Fruit fly (Drosophila melanogaster) whole organism, adult: ENCODE measurements around the gene nmo.

ENCODE experiments used
- CG11617 ChIP-seq: fragments of 200-800 bp; sonication (Bioruptor generic); optimal IDR thresholded peaks from 2 replicates; lab custom pipeline; 2017; ENCODE audit warnings: mild to moderate bottlenecking, missing biosample characterization, missing genetic modification reagents, missing genetic modification characterization
- CG12768 ChIP-seq: fragments of 200-800 bp; sonication (Bioruptor generic); optimal IDR thresholded peaks from 2 replicates; lab custom pipeline; 2017; ENCODE audit warnings: missing biosample characterization, missing genetic modification characterization, mild to moderate bottlenecking, moderate library complexity, missing genetic modification reagents
- CG14711 ChIP-seq: fragments of 200-800 bp; sonication (Bioruptor generic); optimal IDR thresholded peaks from 2 replicates; lab custom pipeline; 2018; ENCODE audit warnings: missing biosample characterization, mild to moderate bottlenecking, missing genetic modification characterization, moderate library complexity
- CG1620 ChIP-seq: fragments of 200-800 bp; sonication (Bioruptor generic); optimal IDR thresholded peaks from 2 replicates; lab custom pipeline; 2016; ENCODE audit warnings: missing biosample characterization, missing genetic modification characterization
- CG33017 ChIP-seq: fragments of 200-800 bp; sonication (Bioruptor generic); optimal IDR thresholded peaks from 2 replicates; lab custom pipeline; 2018; ENCODE audit warnings: missing biosample characterization, mild to moderate bottlenecking, missing genetic modification characterization, moderate library complexity
- CG5204 ChIP-seq: fragments of 200-800 bp; sonication (Bioruptor generic); optimal IDR thresholded peaks from 2 replicates; lab custom pipeline; 2016; ENCODE audit warnings: missing biosample characterization, missing genetic modification characterization
- CG7045 ChIP-seq: fragments of 200-800 bp; sonication (Bioruptor generic); optimal IDR thresholded peaks from 2 replicates; lab custom pipeline; 2017; ENCODE audit warnings: missing biosample characterization, mild to moderate bottlenecking, missing genetic modification characterization
- CG7101 ChIP-seq: fragments of 200-800 bp; sonication (Bioruptor generic); optimal IDR thresholded peaks from 2 replicates; lab custom pipeline; 2018; ENCODE audit warnings: missing biosample characterization, mild to moderate bottlenecking, missing genetic modification characterization, moderate library complexity
- Clk ChIP-seq: fragments of 200-800 bp; sonication (Bioruptor generic); optimal IDR thresholded peaks from 2 replicates; lab custom pipeline; 2017; ENCODE audit warnings: missing biosample characterization, missing genetic modification characterization
- Crg-1 ChIP-seq: fragments of 200-800 bp; sonication (Bioruptor generic); optimal IDR thresholded peaks from 2 replicates; lab custom pipeline; 2016; ENCODE audit warnings: missing biosample characterization, missing genetic modification characterization
- Hr96 ChIP-seq: fragments of 200-800 bp; sonication (Bioruptor generic); optimal IDR thresholded peaks from 2 replicates; lab custom pipeline; 2016; ENCODE audit warnings: missing biosample characterization, missing genetic modification characterization
- Mnt ChIP-seq: fragments of 200-800 bp; sonication (Bioruptor generic); optimal IDR thresholded peaks from 2 replicates; lab custom pipeline; 2016; ENCODE audit warnings: missing biosample characterization, mild to moderate bottlenecking, missing genetic modification characterization
- bab1 ChIP-seq: fragments of 200-800 bp; sonication (Bioruptor generic); optimal IDR thresholded peaks from 3 replicates; lab custom pipeline; 2019; ENCODE audit warnings: missing biosample characterization, mild to moderate bottlenecking, missing genetic modification characterization, moderate library complexity
- cic ChIP-seq: fragments of 200-800 bp; sonication (Bioruptor generic); optimal IDR thresholded peaks from 2 replicates; lab custom pipeline; 2017; ENCODE audit warnings: missing biosample characterization, mild to moderate bottlenecking, missing genetic modification characterization, moderate library complexity
- cnc ChIP-seq, 2 experiments: fragments of >200 bp; optimal IDR thresholded peaks; 2 replicates each; lab custom pipeline; 2017
- kay ChIP-seq: fragments of 200-800 bp; sonication (Bioruptor generic); peaks from one replicate; lab custom pipeline; 2016; ENCODE audit warnings: missing biosample characterization, missing genetic modification characterization, borderline replicate concordance
- ovo ChIP-seq: fragments of 200-800 bp; sonication (Bioruptor generic); optimal IDR thresholded peaks from 2 replicates; lab custom pipeline; 2016; ENCODE audit warnings: missing biosample characterization, missing genetic modification characterization
- pad ChIP-seq: fragments of 200-800 bp; sonication (Bioruptor generic); optimal IDR thresholded peaks from 3 replicates; lab custom pipeline; 2017; ENCODE audit warnings: missing biosample characterization, missing genetic modification characterization, mild to moderate bottlenecking, moderate library complexity, missing genetic modification reagents
- tj ChIP-seq: fragments of 200-800 bp; sonication (Bioruptor generic); optimal IDR thresholded peaks from 3 replicates; lab custom pipeline; 2017; ENCODE audit warnings: missing biosample characterization, mild to moderate bottlenecking, missing genetic modification characterization, moderate library complexity
- toe ChIP-seq: fragments of 200-800 bp; sonication (Bioruptor generic); optimal IDR thresholded peaks from 2 replicates; lab custom pipeline; 2016; ENCODE audit warnings: missing biosample characterization, missing genetic modification characterization

Gene nmo

dm6 chr3L:7984623-7985237 is 5.9 kb downstream of the nmo start:
- TF ChIP-seq bab1 (GFP tag; lab: Kevin White, UChicago): no peak
- TF ChIP-seq CG7101 (tag; lab: Kevin White, UChicago): no peak
- TF ChIP-seq CG1620 (GFP tag; lab: Kevin White, UChicago): no peak
- no peak for TF ChIP-seq ovo (GFP tag; lab: Kevin White, UChicago)
- TF ChIP-seq tj (GFP tag; lab: Kevin White, UChicago): no peak
- no peak for TF ChIP-seq Hr96 (GFP tag; lab: Kevin White, UChicago)
- no peak for TF ChIP-seq CG14711 (tag; lab: Kevin White, UChicago)
- TF ChIP-seq kay (GFP tag; lab: Kevin White, UChicago): no peak
- TF ChIP-seq Crg-1 (GFP tag; lab: Kevin White, UChicago): no peak
- no peak for TF ChIP-seq CG11617 (GFP tag; lab: Kevin White, UChicago)

DNA sequence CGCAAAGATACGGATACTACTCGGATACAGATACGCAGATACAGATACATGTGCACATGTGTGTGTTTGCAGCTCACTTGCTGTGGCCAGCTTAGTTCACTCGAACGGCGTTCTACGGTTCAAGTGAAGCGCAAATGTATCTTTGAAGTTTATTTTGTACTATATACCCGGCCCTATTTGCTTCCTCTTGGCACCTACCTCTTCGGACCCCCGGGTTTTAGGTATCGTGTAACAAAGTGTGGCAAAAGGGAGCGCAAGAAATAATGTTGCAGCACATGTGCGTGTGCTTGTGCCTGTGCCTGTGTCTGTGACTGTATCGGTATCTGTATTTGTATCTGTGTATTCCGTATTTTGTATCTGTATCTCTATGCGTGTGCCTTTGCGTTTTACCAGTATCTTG is 9.6 kb downstream of the nmo start:
- TF ChIP-seq CG7101 (tag; lab: Kevin White, UChicago) (no peak), ovo (GFP tag; lab: Kevin White, UChicago) (no peak), CG14711 (tag; lab: Kevin White, UChicago) (no peak), Crg-1 (GFP tag; lab: Kevin White, UChicago) (no peak), cic (GFP tag; lab: Kevin White, UChicago) (no peak), CG33017 (tag; lab: Kevin White, UChicago) (no peak), Clk (no peak), CG12768 (GFP tag; lab: Kevin White, UChicago) (no peak), CG1620 (GFP tag; lab: Kevin White, UChicago) (no peak), bab1 (GFP tag; lab: Kevin White, UChicago) (no peak), Mnt (GFP tag; lab: Kevin White, UChicago) (no peak), toe (GFP tag; lab: Kevin White, UChicago) (no peak), CG5204 (GFP tag; lab: Kevin White, UChicago) (no peak), cnc (optimal IDR thresholded peaks at IDR 0.05; lab: Kevin White, UChicago) (no peak)

DNA sequence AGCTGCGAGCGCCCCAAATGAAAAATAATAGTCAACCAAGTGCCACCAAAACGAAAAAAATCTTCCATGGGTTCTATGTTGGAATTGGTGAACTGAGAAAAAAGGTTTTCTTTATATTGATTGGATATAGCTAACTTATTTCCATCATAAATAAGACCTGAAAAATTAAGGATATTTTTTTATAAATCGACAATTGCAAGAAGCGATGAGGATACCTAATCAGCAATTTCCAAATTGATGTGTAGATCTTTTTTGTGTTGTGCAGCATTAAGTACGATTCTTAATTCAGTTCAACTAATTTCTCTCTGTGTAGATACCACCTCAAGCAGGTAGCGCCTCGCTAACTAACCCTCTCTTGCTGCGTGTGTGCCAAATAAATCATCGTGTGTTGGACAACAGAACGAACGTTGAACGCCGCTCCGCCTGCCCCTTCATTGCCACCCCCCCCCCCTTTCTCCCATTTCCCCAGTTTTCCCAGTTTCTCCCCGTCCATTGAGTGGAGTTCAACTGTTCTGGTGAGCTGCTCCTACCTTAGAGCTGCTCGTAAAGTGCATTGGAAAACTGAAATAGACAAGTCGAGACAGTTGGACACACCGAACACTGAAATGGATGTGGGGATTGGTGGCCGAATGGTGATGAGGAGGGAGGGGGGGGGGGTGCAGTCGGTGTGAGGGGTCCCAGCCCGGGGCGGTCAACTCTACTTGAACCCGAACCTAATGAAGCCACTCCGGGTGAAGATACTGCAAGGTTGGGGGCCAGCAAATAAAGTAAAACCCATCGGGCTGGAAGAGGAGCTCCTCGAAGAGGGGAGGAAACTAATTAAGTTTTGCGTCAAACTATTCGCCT is 10.2 kb downstream of the nmo start:
- no peak for TF ChIP-seq bab1 (GFP tag; lab: Kevin White, UChicago)
- no peak for TF ChIP-seq CG14711 (tag; lab: Kevin White, UChicago)
- no peak for TF ChIP-seq CG1620 (GFP tag; lab: Kevin White, UChicago)
- no peak for TF ChIP-seq cic (GFP tag; lab: Kevin White, UChicago)
- no peak for TF ChIP-seq Clk
- TF ChIP-seq CG5204 (GFP tag; lab: Kevin White, UChicago): no peak
- no peak for TF ChIP-seq tj (GFP tag; lab: Kevin White, UChicago)
- TF ChIP-seq CG7045: no peak
- no peak for TF ChIP-seq Crg-1 (GFP tag; lab: Kevin White, UChicago)
- no peak for TF ChIP-seq Hr96 (GFP tag; lab: Kevin White, UChicago)
- no peak for TF ChIP-seq kay (GFP tag; lab: Kevin White, UChicago)
- TF ChIP-seq CG12768 (GFP tag; lab: Kevin White, UChicago): no peak

DNA sequence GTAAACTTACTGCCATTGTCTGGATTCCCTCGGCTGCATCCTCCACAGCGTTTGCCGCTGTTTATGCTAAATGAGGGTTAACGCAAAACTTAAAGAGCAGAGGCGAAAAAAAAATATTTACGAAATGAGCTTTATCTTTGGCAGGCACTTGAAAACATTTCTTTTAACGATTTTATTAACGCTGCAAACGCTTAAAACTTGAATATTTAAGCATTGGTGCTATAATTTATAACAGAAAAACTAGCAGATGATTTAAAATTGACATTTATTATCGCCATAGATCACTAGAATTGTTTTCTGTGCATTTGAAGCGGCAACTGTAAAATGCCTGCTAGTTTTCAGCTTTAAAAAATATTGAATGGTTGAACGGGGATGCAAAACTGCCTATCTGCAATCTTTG is 11.4 kb downstream of the nmo start:
- TF ChIP-seq CG11617 (GFP tag; lab: Kevin White, UChicago): no peak
- no peak for TF ChIP-seq CG5204 (GFP tag; lab: Kevin White, UChicago)
- TF ChIP-seq cic (GFP tag; lab: Kevin White, UChicago): no peak
- no peak for TF ChIP-seq CG7045
- no peak for TF ChIP-seq tj (GFP tag; lab: Kevin White, UChicago)

dm6 chr3L:7992854-7993253 is 14.0 kb downstream of the nmo start:
- TF ChIP-seq tj (GFP tag; lab: Kevin White, UChicago) (no peak), CG5204 (GFP tag; lab: Kevin White, UChicago) (no peak), toe (GFP tag; lab: Kevin White, UChicago) (no peak), CG1620 (GFP tag; lab: Kevin White, UChicago) (no peak), pad (no peak), Hr96 (GFP tag; lab: Kevin White, UChicago) (no peak), Crg-1 (GFP tag; lab: Kevin White, UChicago) (no peak), cnc (optimal IDR thresholded peaks at IDR 0.05; lab: Kevin White, UChicago) (no peak), CG7045 (no peak), CG33017 (tag; lab: Kevin White, UChicago) (no peak)

- TF ChIP-seq CG7101 (tag; lab: Kevin White, UChicago): no peak
- no peak for TF ChIP-seq Clk
- no peak for TF ChIP-seq CG11617 (GFP tag; lab: Kevin White, UChicago)
- no peak for TF ChIP-seq CG12768 (GFP tag; lab: Kevin White, UChicago)
- TF ChIP-seq ovo (GFP tag; lab: Kevin White, UChicago): no peak
Measured at dm6 chr3L:7993570-7994319, 14.9 kb downstream of the nmo start.
